Fruit fly (Drosophila melanogaster): ENCODE data around the gene CG14260.

The CG14260 gene

dm6 chr3R:27265330-27265729 is at the start of gene CG14260, which contains the start of gene CG14262:
CG14260 (plus strand) TSS chr3R:27265457.
CG14262 (minus strand) TSS chr3R:27265430.
- TF ChIP-seq noc (tag; optimal IDR thresholded peaks at IDR 0.05) = no peak

DNA sequence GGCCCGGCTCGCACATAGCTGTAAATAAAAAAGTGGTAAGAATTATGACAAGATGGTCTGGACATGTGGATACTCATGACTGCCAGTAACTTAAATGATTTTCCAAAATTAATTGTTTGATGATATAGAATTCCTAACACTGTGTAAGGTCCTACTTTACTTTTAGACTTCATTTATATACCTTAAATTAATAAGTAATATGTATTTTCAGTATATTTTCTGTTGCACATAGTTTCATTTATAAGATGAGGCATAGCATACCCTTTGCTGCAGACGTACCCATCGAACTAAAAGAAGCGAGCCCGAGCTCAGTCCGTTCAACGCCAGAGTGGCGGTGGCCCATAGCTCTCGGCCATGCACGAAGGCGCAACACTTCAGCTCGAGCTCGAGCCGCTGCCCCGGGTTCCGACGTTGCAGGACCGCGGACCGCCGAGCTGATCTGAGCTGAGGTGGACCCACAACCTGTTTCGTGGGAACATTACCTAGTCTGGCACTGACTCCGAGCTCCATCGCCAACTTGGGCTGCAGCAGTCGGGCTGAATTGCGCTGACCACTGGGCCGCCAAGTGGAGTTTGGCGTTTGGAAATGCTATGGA is 47.7 kb upstream of the CG14260 start:
- no peak for TF ChIP-seq noc (tag; optimal IDR thresholded peaks at IDR 0.05)

DNA sequence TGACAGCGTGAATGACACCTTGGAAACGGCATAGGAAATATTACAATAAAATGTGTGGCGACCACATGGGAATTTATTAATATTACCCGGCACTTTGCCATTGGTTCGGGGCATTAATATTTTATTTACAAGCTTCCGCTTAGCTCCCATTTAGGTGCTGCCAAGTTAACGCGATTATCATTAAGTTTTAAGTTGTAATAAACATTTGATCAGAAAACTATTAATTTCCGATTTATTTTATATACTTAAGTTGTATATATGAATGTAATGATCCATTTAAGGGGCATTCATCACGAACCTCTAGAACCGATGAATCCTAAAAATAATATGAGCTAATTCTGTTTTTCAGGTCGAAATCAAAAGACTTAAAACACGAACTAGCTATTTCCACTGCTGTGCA is 47.0 kb upstream of the CG14260 start:
- TF ChIP-seq noc (tag; optimal IDR thresholded peaks at IDR 0.05) = no peak

DNA sequence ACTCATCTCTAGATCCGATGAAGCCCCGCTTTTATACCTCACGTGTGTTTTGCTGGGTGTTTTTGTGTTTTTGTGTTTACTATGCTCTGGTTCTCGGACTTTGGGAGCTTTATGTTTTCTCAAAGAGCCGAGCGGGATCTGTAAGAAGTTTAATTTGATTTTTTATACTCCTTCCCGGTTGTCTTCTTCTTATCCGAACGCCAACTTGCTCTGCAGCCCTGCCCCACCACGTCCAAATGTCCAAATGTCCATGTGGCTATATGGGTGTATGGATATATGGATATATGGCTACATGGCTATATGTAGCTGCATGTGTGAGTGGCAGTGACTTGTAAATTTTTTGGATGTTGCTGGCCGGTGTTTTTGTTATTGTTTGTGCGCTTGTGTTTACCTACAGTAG is 46.4 kb upstream of the CG14260 start:
- no peak for TF ChIP-seq noc (tag; optimal IDR thresholded peaks at IDR 0.05)

- TF ChIP-seq noc (tag; optimal IDR thresholded peaks at IDR 0.05) = no peak
Observed at dm6 chr3R:27220829-27221463, 44.3 kb upstream of the CG14260 start.

dm6 chr3R:27222013-27222673 is 43.1 kb upstream of the CG14260 start:
- TF ChIP-seq noc (tag; optimal IDR thresholded peaks at IDR 0.05) = no peak

DNA sequence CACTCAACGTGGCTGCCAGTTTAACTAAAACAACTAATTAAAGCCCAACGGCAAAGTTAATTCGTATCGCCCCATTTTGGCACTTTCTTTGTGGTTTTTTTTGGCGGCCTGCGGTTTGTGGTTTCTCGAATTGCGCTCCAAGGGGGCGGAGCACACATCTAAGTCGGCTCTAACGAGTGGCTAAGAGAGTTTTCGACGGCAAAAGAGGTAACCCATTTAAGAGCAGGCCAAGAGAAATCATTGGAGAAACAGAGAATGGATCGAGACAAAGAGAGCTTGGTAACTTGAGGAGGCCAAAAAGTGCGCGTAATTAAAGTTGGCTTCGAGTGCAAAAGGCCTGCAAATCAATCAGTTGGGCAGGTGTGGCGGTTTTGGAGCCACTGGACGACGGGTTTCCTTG is 42.2 kb upstream of the CG14260 start:
- no peak for TF ChIP-seq noc (tag; optimal IDR thresholded peaks at IDR 0.05)

- TF ChIP-seq noc (tag; optimal IDR thresholded peaks at IDR 0.05) = no peak
Observed at dm6 chr3R:27224727-27225126, 40.5 kb upstream of the CG14260 start.

dm6 chr3R:27225490-27225889 is 39.8 kb upstream of the CG14260 start:
- TF ChIP-seq noc (tag; optimal IDR thresholded peaks at IDR 0.05) = no peak

dm6 chr3R:27226080-27226648 is 39.1 kb upstream of the CG14260 start:
- TF ChIP-seq noc (tag; optimal IDR thresholded peaks at IDR 0.05) = no peak

DNA sequence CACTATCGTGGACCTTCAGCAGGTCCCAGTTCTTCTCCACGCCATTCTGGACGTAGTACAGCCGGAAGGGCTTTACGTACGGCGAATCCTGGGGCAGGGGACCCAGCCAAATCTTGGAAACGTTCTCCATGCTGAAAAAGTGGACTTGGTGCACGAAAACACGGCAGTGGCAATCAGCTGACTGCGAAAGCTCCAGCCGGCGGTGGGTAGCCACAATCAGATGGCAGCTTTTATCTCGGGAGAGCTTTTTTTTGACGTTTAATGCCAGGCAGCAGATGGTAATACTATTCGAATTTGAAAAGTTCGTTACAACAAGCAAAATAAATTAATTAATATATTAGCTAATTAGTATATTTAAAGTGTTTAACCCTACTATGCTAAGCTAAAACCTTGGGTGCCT is 36.9 kb upstream of the CG14260 start, which contains the start of gene CG42813:
CG42813 (minus strand) TSS at position 220 of the 400 bp plus-strand sequence.
- no peak for TF ChIP-seq noc (tag; optimal IDR thresholded peaks at IDR 0.05)

DNA sequence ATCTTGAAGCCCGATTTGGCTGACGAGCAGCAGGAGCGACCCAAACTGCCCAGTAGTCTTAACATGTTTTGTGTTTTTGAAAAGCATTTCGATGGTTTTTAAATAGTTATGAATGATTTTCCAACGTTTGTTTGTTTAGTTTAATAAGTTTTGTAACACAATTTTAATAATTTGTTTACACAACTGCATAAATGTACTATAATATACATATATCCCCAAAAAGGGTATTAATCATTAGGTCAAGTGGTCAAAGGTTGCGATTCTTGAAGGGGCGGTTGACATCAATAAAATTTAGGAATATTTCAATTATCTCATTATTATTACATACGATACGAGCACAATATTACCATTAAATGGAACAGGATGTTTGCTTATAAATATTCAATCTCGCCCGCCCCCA is 35.9 kb upstream of the CG14260 start, which contains the start of gene CG42814:
CG42814 (minus strand) TSS at position 101 of the 400 bp plus-strand sequence.
- no peak for TF ChIP-seq noc (tag; optimal IDR thresholded peaks at IDR 0.05)

- TF ChIP-seq noc (tag; optimal IDR thresholded peaks at IDR 0.05) = no peak
Observed at dm6 chr3R:27233398-27233797, 31.9 kb upstream of the CG14260 start, which contains the start of gene CG31068. CG31068 (plus strand) TSS chr3R:27233698.

DNA sequence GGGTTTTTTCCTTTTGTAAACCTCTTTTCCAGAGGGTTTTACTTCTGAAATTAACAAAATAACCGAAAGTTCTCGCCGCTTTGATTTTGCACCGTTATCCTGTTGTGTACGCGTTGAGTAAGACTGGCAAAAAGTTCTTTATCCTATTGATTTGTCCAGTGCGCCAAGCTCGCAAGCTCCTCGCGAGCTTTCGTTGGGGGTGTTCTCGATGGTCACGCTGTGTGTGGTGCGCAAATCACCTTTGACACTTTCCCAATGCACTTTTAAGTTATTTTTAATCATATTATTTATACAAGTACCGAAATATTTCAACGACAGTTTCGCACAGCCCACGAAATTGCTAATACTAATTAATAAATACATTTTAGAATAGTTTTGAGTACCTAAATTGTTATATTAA is 27.3 kb upstream of the CG14260 start:
- no peak for TF ChIP-seq noc (tag; optimal IDR thresholded peaks at IDR 0.05)

dm6 chr3R:27238438-27239301 is 26.6 kb upstream of the CG14260 start, which contains the start of the genes CG31064 and PolA2:
CG31064 (minus strand) TSS chr3R:27239085.
PolA2 (plus strand) TSS chr3R:27239163.
- no peak for TF ChIP-seq noc (tag; optimal IDR thresholded peaks at IDR 0.05)

Measured in whole organism, larva.